Fruit fly (Drosophila melanogaster) whole organism, prepupa: Measurements from ENCODE around the gene Gr10a.

ENCODE experiments used
- esn ChIP-seq: fragments of 200-800 bp; sonication (Bioruptor generic); optimal IDR thresholded peaks from 2 replicates; lab custom pipeline; 2016; ENCODE audit warnings: missing biosample characterization, mild to moderate bottlenecking, missing genetic modification characterization, moderate library complexity
- net ChIP-seq: fragments of 200-800 bp; sonication (Bioruptor generic); optimal IDR thresholded peaks from 3 replicates; lab custom pipeline; 2016; ENCODE audit warnings: missing biosample characterization, missing genetic modification characterization

DNA sequence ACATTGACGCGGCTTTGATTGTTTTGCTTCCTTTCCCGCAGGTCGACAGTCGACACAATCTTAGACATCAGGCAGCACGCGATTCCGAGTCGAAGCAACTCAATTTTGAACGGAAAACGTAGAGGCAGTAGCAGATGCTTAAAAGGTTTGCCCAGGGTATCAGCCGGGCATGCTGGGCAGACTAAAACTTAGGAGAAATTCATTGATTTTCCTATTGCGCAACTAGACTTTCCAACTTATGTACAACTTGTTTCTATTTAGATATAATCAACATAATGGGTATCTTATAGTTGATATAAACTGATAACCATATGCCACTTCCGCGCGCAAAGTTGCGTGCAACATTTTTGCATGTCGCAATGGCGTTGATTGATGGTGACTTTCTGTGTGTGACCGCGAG lies 49.5 kb upstream of the Gr10a start:
- TF ChIP-seq net (no peak), esn (GFP tag; lab: Kevin White, UChicago) (no peak)
